Fruit fly (Drosophila melanogaster): ENCODE results near the gene PGAP5.

The PGAP5 gene

DNA sequence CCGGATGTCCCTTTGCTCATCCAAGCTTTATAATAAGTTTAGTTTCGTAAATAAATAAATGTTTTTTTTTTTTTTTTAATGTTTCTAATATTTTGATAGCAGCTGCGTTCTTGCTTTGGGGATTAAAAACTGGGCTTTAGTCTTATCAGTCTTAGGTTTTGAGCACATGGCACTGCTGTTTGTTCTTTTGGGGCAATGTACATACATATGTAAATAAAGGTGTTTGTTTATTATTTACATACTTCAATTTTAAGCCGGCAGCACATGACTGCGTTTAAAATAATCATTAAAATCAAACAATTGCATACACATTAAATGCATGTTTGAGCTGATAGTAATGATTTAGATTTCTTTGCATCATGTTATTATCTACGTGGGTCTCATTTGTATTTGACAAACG is 34.5 kb upstream of the PGAP5 start (continued):
- TF ChIP-seq CG14441 (GFP tag; IDR thresholded peaks at IDR 0.05), result peak; percentile 20; the same call in 1 of the 2 replicates
- no peak for TF ChIP-seq CG6654 (GFP tag; optimal IDR thresholded peaks at IDR 0.05)
- TF ChIP-seq CG17186 (GFP tag; optimal IDR thresholded peaks at IDR 0.05), result peak; percentile 48
- TF ChIP-seq CG3726 (GFP tag; IDR thresholded peaks at IDR 0.05), result 0 out of 3 replicates have a peak, but pooled peaks have one; percentile 31
- no peak for TF ChIP-seq CG2889 (GFP tag; IDR thresholded peaks at IDR 0.05)
- TF ChIP-seq vvl (GFP tag; IDR thresholded peaks at IDR 0.05), result peak; percentile 82
- no peak for TF ChIP-seq dan (GFP tag; IDR thresholded peaks at IDR 0.05)
- no peak for TF ChIP-seq BEAF-32 (GFP tag; optimal IDR thresholded peaks at IDR 0.05)
- TF ChIP-seq CG8765 (GFP tag; IDR thresholded peaks at IDR 0.05), result no peak
- peak; percentile 73 for TF ChIP-seq CG12659 (GFP tag; optimal IDR thresholded peaks at IDR 0.05)
- no peak for TF ChIP-seq Dref (GFP tag; IDR thresholded peaks at IDR 0.05)
- peak; percentile 86 for TF ChIP-seq gcm (GFP tag; optimal IDR thresholded peaks at IDR 0.05)
- peak; percentile 72 for TF ChIP-seq CG17385 (GFP tag; optimal IDR thresholded peaks at IDR 0.05)
- no peak for TF ChIP-seq amos (GFP tag; IDR thresholded peaks at IDR 0.05; ENCODE audit: partially characterized antibody)
- TF ChIP-seq NC2α (GFP tag; optimal IDR thresholded peaks at IDR 0.05), result peak; percentile 77
- peak; percentile 41 for TF ChIP-seq ems (GFP tag; optimal IDR thresholded peaks at IDR 0.05)
- no peak for TF ChIP-seq Opbp (GFP tag; IDR thresholded peaks at IDR 0.05; ENCODE audit: partially characterized antibody)
- peak; percentile 7 for TF ChIP-seq CG31388 (GFP tag; optimal IDR thresholded peaks at IDR 0.05)
- no peak for TF ChIP-seq run (tag; optimal IDR thresholded peaks at IDR 0.05)
- no peak; the same call in 2 of the 3 replicates for TF ChIP-seq CG34422 (GFP tag; IDR thresholded peaks at IDR 0.05)
- peak; percentile 64 for TF ChIP-seq CG10565 (GFP tag; optimal IDR thresholded peaks at IDR 0.05)
- no peak for TF ChIP-seq CG1832 (GFP tag; optimal IDR thresholded peaks at IDR 0.05)
- TF ChIP-seq eyg (GFP tag; optimal IDR thresholded peaks at IDR 0.05), result peak; percentile 61
- TF ChIP-seq CG12769 (tag; optimal IDR thresholded peaks at IDR 0.05), result peak; percentile 35
- peak; percentile 88 for TF ChIP-seq Ets65A (GFP tag)
- peak; percentile 85 for TF ChIP-seq CG12236 (GFP tag; optimal IDR thresholded peaks at IDR 0.05)
- no peak for TF ChIP-seq mam (GFP tag; optimal IDR thresholded peaks at IDR 0.05)
- no peak for TF ChIP-seq CG11456 (GFP tag; IDR thresholded peaks at IDR 0.05)
- TF ChIP-seq CG15696 (tag; optimal IDR thresholded peaks at IDR 0.05), result peak; percentile 92
- peak in 1 of 2 experiments; percentile 90 for TF ChIP-seq bsh (GFP tag; optimal IDR thresholded peaks at IDR 0.05)
- TF ChIP-seq Sox102F (GFP tag; optimal IDR thresholded peaks at IDR 0.05), result peak; percentile 84
- peak; percentile 66 for TF ChIP-seq CG5245 (GFP tag; optimal IDR thresholded peaks at IDR 0.05)
- TF ChIP-seq trem (tag; optimal IDR thresholded peaks at IDR 0.05), result peak; percentile 62
- TF ChIP-seq CG1233 (GFP tag; optimal IDR thresholded peaks at IDR 0.05), result peak; percentile 90
- TF ChIP-seq Doc2 (GFP tag; IDR thresholded peaks at IDR 0.05), result no peak
- TF ChIP-seq Atf-2 (GFP tag; optimal IDR thresholded peaks at IDR 0.05), result peak; percentile 65
- no peak for TF ChIP-seq hbn (GFP tag; IDR thresholded peaks at IDR 0.05; ENCODE audit: partially characterized antibody)
- TF ChIP-seq gsb (GFP tag; IDR thresholded peaks at IDR 0.05), result 0 out of 2 replicates have a peak, but pooled peaks have one; percentile 11
- TF ChIP-seq CG2678 (tag; optimal IDR thresholded peaks at IDR 0.05), result peak; percentile 84
- no peak for TF ChIP-seq CG9932 (GFP tag; IDR thresholded peaks at IDR 0.05)
- no peak for TF ChIP-seq Dfd (GFP tag; optimal IDR thresholded peaks at IDR 0.05)
- TF ChIP-seq CG34224 (GFP tag; IDR thresholded peaks at IDR 0.05; ENCODE audit: partially characterized antibody), result no peak
- TF ChIP-seq gem (tag; optimal IDR thresholded peaks at IDR 0.05), result peak; percentile 85
- TF ChIP-seq CG10431 (GFP tag; optimal IDR thresholded peaks at IDR 0.05), result peak; percentile 79
- TF ChIP-seq sna (GFP tag; IDR thresholded peaks at IDR 0.05; ENCODE audit: partially characterized antibody), result no peak
- no peak for TF ChIP-seq sisA (GFP tag; IDR thresholded peaks at IDR 0.05)
- peak; percentile 55 for TF ChIP-seq Fer1 (GFP tag; optimal IDR thresholded peaks at IDR 0.05)
- no peak for TF ChIP-seq lmd (GFP tag; IDR thresholded peaks at IDR 0.05)
- TF ChIP-seq CG7963 (GFP tag; IDR thresholded peaks at IDR 0.05; ENCODE audit: partially characterized antibody), result no peak
- TF ChIP-seq CG8478 (optimal IDR thresholded peaks at IDR 0.05), result no peak
- no peak for TF ChIP-seq dimm (GFP tag; IDR thresholded peaks at IDR 0.05)
